Worm (Caenorhabditis elegans) whole organism, L1 larva: ENCODE measurements around the gene htas-1.

Experiments
- C04F5.9 ChIP-seq: sonication (generic microtip); optimal IDR thresholded peaks from 2 replicates; lab custom pipeline; 2016; ENCODE audit warnings: missing genetic modification characterization, missing compliant biosample characterization
- blmp-1 ChIP-seq: fragments of 150-350 bp; optimal IDR thresholded peaks from 2 replicates; lab custom pipeline; 2014; ENCODE audit warnings: missing biosample characterization, missing genetic modification characterization
- ceh-8 ChIP-seq: fragments of 200-800 bp; sonication (Bioruptor generic); optimal IDR thresholded peaks from 2 replicates; lab custom pipeline; 2018; ENCODE audit warnings: mild to moderate bottlenecking, missing genetic modification characterization, moderate library complexity, missing compliant biosample characterization
- ces-1 ChIP-seq: fragments of 150-350 bp; optimal IDR thresholded peaks from 2 replicates; lab custom pipeline; 2014; ENCODE audit warnings: missing biosample characterization, missing genetic modification reagents, missing genetic modification characterization
- efl-1 ChIP-seq, 4 experiments: fragments of 150-350 bp; optimal IDR thresholded peaks in 3 of 4; peaks in 1 of 4; 1 replicate in 1 of 4; 2 replicates in 3 of 4; lab custom pipeline; 2014; ENCODE audit warnings: missing biosample characterization in 2 of 4, missing genetic modification characterization in 2 of 4, missing genetic modification reagents in 2 of 4
- egl-27 ChIP-seq, 2 experiments: fragments of 150-350 bp in 1 of 2; sonication (generic microtip); optimal IDR thresholded peaks; 3 replicates each; lab custom pipeline; 2017 to 2018; ENCODE audit warnings: missing biosample characterization in 2 of 2, missing genetic modification characterization in 2 of 2, missing genetic modification reagents in 2 of 2
- elt-2 ChIP-seq: sonication (generic microtip); optimal IDR thresholded peaks from 2 replicates; lab custom pipeline; 2016; ENCODE audit warnings: missing genetic modification characterization, mild to moderate bottlenecking, inconsistent platforms, missing compliant biosample characterization, missing genetic modification reagents
- elt-3 ChIP-seq, 6 experiments: fragments of 150-350 bp in 1 of 6; sonication (generic microtip); optimal IDR thresholded peaks; 2 replicates each; lab custom pipeline; 2017 to 2018; ENCODE audit warnings: missing biosample characterization in 6 of 6, missing genetic modification characterization in 6 of 6, inconsistent platforms in 1 of 6
- fkh-10 ChIP-seq: sonication (generic microtip); optimal IDR thresholded peaks from 2 replicates; lab custom pipeline; 2017; ENCODE audit warnings: missing biosample characterization, missing genetic modification reagents, missing genetic modification characterization
- fkh-8 ChIP-seq: sonication (generic microtip); optimal IDR thresholded peaks from 2 replicates; lab custom pipeline; 2016; ENCODE audit warnings: mild to moderate bottlenecking, missing genetic modification characterization, missing compliant biosample characterization
- grh-1 ChIP-seq: fragments of 200-800 bp; sonication (Bioruptor generic); IDR thresholded peaks from 2 replicates; pipeline ENCODE4 v1.3.6; 2022; ENCODE audit warnings: missing genetic modification reagents, missing genetic modification characterization, missing compliant biosample characterization
- hlh-4 ChIP-seq: sonication (generic microtip); optimal IDR thresholded peaks from 2 replicates; lab custom pipeline; 2016; ENCODE audit warnings: mild to moderate bottlenecking, missing genetic modification characterization, missing compliant biosample characterization
- irx-1 ChIP-seq: sonication (generic microtip); optimal IDR thresholded peaks from 2 replicates; lab custom pipeline; 2016; ENCODE audit warnings: missing genetic modification characterization, missing compliant biosample characterization
- lin-14 ChIP-seq: fragments of 200-800 bp; sonication (Bioruptor generic); optimal IDR thresholded peaks from 2 replicates; lab custom pipeline; 2018; ENCODE audit warnings: mild to moderate bottlenecking, missing genetic modification characterization, moderate library complexity, missing compliant biosample characterization
- lsy-2 ChIP-seq, 2 experiments: fragments of 150-350 bp; optimal IDR thresholded peaks; 2 replicates each; lab custom pipeline; 2014; ENCODE audit warnings: missing biosample characterization in 2 of 2, missing genetic modification characterization in 2 of 2
- mab-9 ChIP-seq: fragments of 200-800 bp; sonication (Bioruptor generic); IDR thresholded peaks from 2 replicates; pipeline ENCODE4 v1.3.6; 2022; ENCODE audit warnings: missing genetic modification reagents, missing genetic modification characterization, missing compliant biosample characterization
- nhr-11 ChIP-seq: fragments of 150-350 bp; optimal IDR thresholded peaks from 2 replicates; lab custom pipeline; 2014; ENCODE audit warnings: missing biosample characterization, missing genetic modification characterization
- nhr-20 ChIP-seq: sonication (generic microtip); optimal IDR thresholded peaks from 2 replicates; lab custom pipeline; 2016; ENCODE audit warnings: mild to moderate bottlenecking, missing genetic modification characterization, missing compliant biosample characterization
- nhr-237 ChIP-seq: fragments of 150-350 bp; optimal IDR thresholded peaks from 2 replicates; lab custom pipeline; 2014; ENCODE audit warnings: missing biosample characterization, missing genetic modification characterization
- nhr-47 ChIP-seq: sonication (generic microtip); optimal IDR thresholded peaks from 2 replicates; lab custom pipeline; 2016; ENCODE audit warnings: mild to moderate bottlenecking, missing genetic modification characterization, moderate library complexity, missing compliant biosample characterization
- nhr-71 ChIP-seq: sonication (generic microtip); optimal IDR thresholded peaks from 2 replicates; lab custom pipeline; 2016; ENCODE audit warnings: mild to moderate bottlenecking, missing genetic modification characterization, moderate library complexity, missing compliant biosample characterization
- nhr-77 ChIP-seq: fragments of 150-350 bp; optimal IDR thresholded peaks from 2 replicates; lab custom pipeline; 2014; ENCODE audit warnings: missing biosample characterization, missing genetic modification characterization
- nhr-84 ChIP-seq: sonication (generic microtip); optimal IDR thresholded peaks from 2 replicates; lab custom pipeline; 2017; ENCODE audit warnings: missing biosample characterization, missing genetic modification characterization
- nhr-85 ChIP-seq: sonication (generic microtip); peaks from one replicate; lab custom pipeline; 2016; ENCODE audit warnings: missing genetic modification characterization, inconsistent platforms, missing compliant biosample characterization
- nhr-90 ChIP-seq: sonication (generic microtip); optimal IDR thresholded peaks from 2 replicates; lab custom pipeline; 2016; ENCODE audit warnings: mild to moderate bottlenecking, missing genetic modification characterization, missing compliant biosample characterization; ENCODE audit not compliant: poor library complexity
- pqm-1 ChIP-seq: sonication (generic microtip); optimal IDR thresholded peaks from 3 replicates; lab custom pipeline; 2017; ENCODE audit warnings: missing biosample characterization, missing genetic modification characterization
- rnt-1 ChIP-seq: sonication (generic microtip); optimal IDR thresholded peaks from 2 replicates; lab custom pipeline; 2016; ENCODE audit warnings: mild to moderate bottlenecking, missing genetic modification characterization, moderate library complexity, missing compliant biosample characterization
- skn-1 ChIP-seq: fragments of 150-350 bp; optimal IDR thresholded peaks from 2 replicates; lab custom pipeline; 2014; ENCODE audit warnings: missing biosample characterization, missing genetic modification characterization
- snpc-4 ChIP-seq: fragments of 150-350 bp; optimal IDR thresholded peaks from 2 replicates; lab custom pipeline; 2014; ENCODE audit warnings: missing biosample characterization, missing genetic modification characterization
- snu-23 ChIP-seq: sonication (generic microtip); optimal IDR thresholded peaks from 2 replicates; lab custom pipeline; 2016; ENCODE audit warnings: missing genetic modification characterization, missing compliant biosample characterization
- sup-37 ChIP-seq: fragments of 200-800 bp; sonication (Bioruptor generic); optimal IDR thresholded peaks from 2 replicates; lab custom pipeline; 2018; ENCODE audit warnings: mild to moderate bottlenecking, missing genetic modification characterization, missing compliant biosample characterization
- tbx-2 ChIP-seq: sonication (generic microtip); optimal IDR thresholded peaks from 2 replicates; lab custom pipeline; 2016; ENCODE audit warnings: missing genetic modification characterization, missing compliant biosample characterization
- tlp-1 ChIP-seq: fragments of 150-350 bp; optimal IDR thresholded peaks from 2 replicates; lab custom pipeline; 2014; ENCODE audit warnings: missing biosample characterization, missing genetic modification characterization
- unc-30 ChIP-seq: sonication (generic microtip); optimal IDR thresholded peaks from 2 replicates; lab custom pipeline; 2017; ENCODE audit warnings: missing biosample characterization, missing genetic modification characterization
- unc-98 ChIP-seq: fragments of 200-800 bp; sonication (Bioruptor generic); IDR thresholded peaks from 2 replicates; pipeline ENCODE4 v1.3.6; 2022; ENCODE audit warnings: missing genetic modification characterization, missing compliant biosample characterization
- zip-4 ChIP-seq: fragments of 200-800 bp; sonication (Bioruptor generic); optimal IDR thresholded peaks from 2 replicates; lab custom pipeline; 2018; ENCODE audit warnings: mild to moderate bottlenecking, missing genetic modification characterization, moderate library complexity, missing compliant biosample characterization

htas-1 gene

ce11 chrIV:9654017-9654416 lies 29.3 kb downstream of the htas-1 start, which contains the start of gene F58G6.7:
Gene F58G6.7, plus strand, starts transcription at chrIV:9654317.
- TF ChIP-seq tlp-1 (tag; lab: Kevin White, UChicago), result no peak
- TF ChIP-seq snu-23 (GFP tag; lab: Kevin White, UChicago), result no peak
- TF ChIP-seq efl-1 (optimal IDR thresholded peaks at IDR 0.05; lab: Kevin White, UChicago), result no peak
- TF ChIP-seq efl-1 (GFP tag; optimal IDR thresholded peaks at IDR 0.05 in 1 of 2; lab: Kevin White, UChicago), result no peak
- no peak for TF ChIP-seq elt-3 (tag; optimal IDR thresholded peaks at IDR 0.05; lab: Kevin White, UChicago)
- no peak for TF ChIP-seq nhr-237 (tag; lab: Kevin White, UChicago)

- TF ChIP-seq nhr-85 (tag; lab: Kevin White, UChicago) (no peak), fkh-10 (GFP tag; lab: Kevin White, UChicago) (no peak), nhr-47 (no peak), lin-14 (no peak), blmp-1 (no peak), C04F5.9 (tag; lab: Kevin White, UChicago) (no peak), mab-9 (GFP tag; lab: Robert Waterston, UW) (no peak)
Observed at ce11 chrIV:9653184-9653583, 30.1 kb downstream of the htas-1 start, which contains the start of gene F58G6.3. Gene F58G6.3, plus strand, starts transcription at chrIV:9653535.

- no peak for TF ChIP-seq snpc-4
- no peak for TF ChIP-seq irx-1
- no peak for TF ChIP-seq nhr-77
- TF ChIP-seq grh-1 (GFP tag; lab: Robert Waterston, UW), result no peak
- peak; percentile 14 for TF ChIP-seq nhr-90 (tag; lab: Kevin White, UChicago)
- no peak for TF ChIP-seq skn-1 (tag; lab: Kevin White, UChicago)
- no peak for TF ChIP-seq unc-30 (tag; lab: Kevin White, UChicago)
- TF ChIP-seq tbx-2 (tag; lab: Kevin White, UChicago), result no peak
- TF ChIP-seq pqm-1 (tag; lab: Kevin White, UChicago), result no peak
- TF ChIP-seq egl-27 (tag; optimal IDR thresholded peaks at IDR 0.05; lab: Kevin White, UChicago), result no peak
- no peak for TF ChIP-seq nhr-11 (tag; lab: Kevin White, UChicago)
- peak; percentile 79 for TF ChIP-seq tlp-1 (tag; lab: Kevin White, UChicago)
- TF ChIP-seq rnt-1 (tag; lab: Kevin White, UChicago), result no peak
- TF ChIP-seq unc-98 (GFP tag; lab: Robert Waterston, UW), result no peak
- no peak for TF ChIP-seq nhr-237 (tag; lab: Kevin White, UChicago)
- no peak for TF ChIP-seq fkh-8 (tag; lab: Kevin White, UChicago)
- peak; percentile 36 for TF ChIP-seq nhr-71
- peak; percentile 2 for TF ChIP-seq nhr-20 (tag; lab: Kevin White, UChicago)
- TF ChIP-seq elt-3 (tag; optimal IDR thresholded peaks at IDR 0.05; lab: Kevin White, UChicago), result no peak
- TF ChIP-seq sup-37, result no peak
- peak; percentile 94 for TF ChIP-seq elt-2 (tag; lab: Kevin White, UChicago)
- no peak for TF ChIP-seq ceh-8
Observed at ce11 chrIV:9651234-9651633, 32.1 kb downstream of the htas-1 start, which contains the start of gene chca-1. Gene chca-1, plus strand, starts transcription at chrIV:9651394.

ce11 chrIV:9648682-9649081 lies 34.7 kb downstream of the htas-1 start, which contains the start of gene srm-3:
Gene srm-3, plus strand, starts transcription at chrIV:9648982.
- TF ChIP-seq hlh-4 (no peak), nhr-84 (tag; lab: Kevin White, UChicago) (no peak), nhr-237 (tag; lab: Kevin White, UChicago) (no peak), ces-1 (GFP tag; lab: Kevin White, UChicago) (no peak), nhr-11 (tag; lab: Kevin White, UChicago) (no peak), grh-1 (GFP tag; lab: Robert Waterston, UW) (no peak), lsy-2 (tag; optimal IDR thresholded peaks at IDR 0.05; lab: Kevin White, UChicago) (no peak), zip-4 (GFP tag; lab: Kevin White, UChicago) (no peak), snu-23 (GFP tag; lab: Kevin White, UChicago) (no peak), nhr-47 (no peak), fkh-10 (GFP tag; lab: Kevin White, UChicago) (no peak)
- TF ChIP-seq, all 84 proteins: peak for 0
